Worm (Caenorhabditis elegans) whole organism, early embryonic: ENCODE results near the gene F28H7.3.

Experiments
- B0310.2 ChIP-seq: sonication (generic microtip); optimal IDR thresholded peaks from 2 replicates; lab custom pipeline; 2016; ENCODE audit warnings: mild to moderate bottlenecking, missing genetic modification characterization, missing compliant biosample characterization
- F13C5.2 ChIP-seq: sonication (generic microtip); optimal IDR thresholded peaks from 2 replicates; lab custom pipeline; 2017; ENCODE audit warnings: mild to moderate bottlenecking, missing genetic modification characterization, inconsistent platforms, missing compliant biosample characterization
- ama-1 ChIP-seq: fragments of 150-350 bp; optimal IDR thresholded peaks from 2 replicates; lab custom pipeline; 2014
- ceh-36 ChIP-seq: sonication (generic microtip); optimal IDR thresholded peaks from 2 replicates; lab custom pipeline; 2016; ENCODE audit warnings: missing genetic modification characterization, inconsistent platforms, missing compliant biosample characterization
- ets-7 ChIP-seq: sonication (generic microtip); optimal IDR thresholded peaks from 2 replicates; lab custom pipeline; 2016; ENCODE audit warnings: missing genotype, missing genetic modification characterization, missing compliant biosample characterization
- flt-1 ChIP-seq: fragments of 200-800 bp; sonication (Bioruptor generic); IDR thresholded peaks from 2 replicates; pipeline ENCODE4 v1.3.6; 2022; ENCODE audit warnings: missing genetic modification characterization, missing compliant biosample characterization
- hmbx-1 ChIP-seq: sonication (generic microtip); optimal IDR thresholded peaks from 2 replicates; lab custom pipeline; 2016; ENCODE audit warnings: mild to moderate bottlenecking, missing genetic modification characterization, missing compliant biosample characterization
- hmg-4 ChIP-seq: fragments of 200-800 bp; sonication (Bioruptor generic); optimal IDR thresholded peaks from 2 replicates; lab custom pipeline; 2018; ENCODE audit warnings: mild to moderate bottlenecking, missing genetic modification characterization, missing compliant biosample characterization
- pes-1 ChIP-seq: fragments of 200-800 bp; sonication (Bioruptor generic); IDR thresholded peaks from 2 replicates; pipeline ENCODE4 v1.3.6; 2022; ENCODE audit warnings: missing genetic modification reagents, missing genetic modification characterization, missing compliant biosample characterization
- sea-1 ChIP-seq: fragments of 200-800 bp; sonication (Bioruptor generic); conservative IDR thresholded peaks from 2 replicates; pipeline ENCODE4 v1.3.6; 2022; ENCODE audit warnings: missing genetic modification characterization, missing compliant biosample characterization
- tbx-11 ChIP-seq: fragments of 200-800 bp; sonication (Bioruptor generic); IDR thresholded peaks from 2 replicates; pipeline ENCODE4 v1.3.6; 2022; ENCODE audit warnings: missing genetic modification characterization, missing compliant biosample characterization
- tbx-37 ChIP-seq: fragments of 200-800 bp; sonication (Bioruptor generic); conservative IDR thresholded peaks from 2 replicates; pipeline ENCODE4 v1.3.6; 2022; ENCODE audit warnings: missing genetic modification reagents, missing genetic modification characterization, missing compliant biosample characterization
- tra-4 ChIP-seq: sonication (generic microtip); optimal IDR thresholded peaks from 2 replicates; lab custom pipeline; 2017; ENCODE audit warnings: missing genetic modification characterization, missing compliant biosample characterization

ce11 chrV:10723181-10723580, 27.4 kb downstream of the F28H7.3 start:
- TF ChIP-seq ets-7 = no peak
- no peak for TF ChIP-seq ama-1 (lab: Kevin White, UChicago)
- no peak for TF ChIP-seq tbx-37 (GFP tag; lab: Robert Waterston, UW)
- TF ChIP-seq sea-1 (GFP tag; lab: Robert Waterston, UW) = no peak
- no peak for TF ChIP-seq F13C5.2
- no peak for TF ChIP-seq tra-4 (tag; lab: Kevin White, UChicago)
- TF ChIP-seq hmg-4 (GFP tag; lab: Kevin White, UChicago) = no peak
- no peak for TF ChIP-seq B0310.2 (tag; lab: Kevin White, UChicago)
- no peak for TF ChIP-seq ceh-36
- TF ChIP-seq hmbx-1 (tag; lab: Kevin White, UChicago) = no peak
- no peak for TF ChIP-seq flt-1 (GFP tag; lab: Robert Waterston, UW)
- TF ChIP-seq pes-1 (GFP tag; lab: Robert Waterston, UW) = no peak
- no peak for TF ChIP-seq tbx-11
